Worm (Caenorhabditis elegans): Measurements from ENCODE around the gene K09E9.1.

Gene K09E9.1

ce11 chrX:15604236-15604635, 16.1 kb upstream of the K09E9.1 start:
- no peak for TF ChIP-seq jun-1 (tag; optimal IDR thresholded peaks at IDR 0.05)

- TF ChIP-seq blmp-1 (tag; optimal IDR thresholded peaks at IDR 0.05), result peak; percentile 68
- TF ChIP-seq vab-15 (tag; optimal IDR thresholded peaks at IDR 0.05), result peak; percentile 45
- no peak for TF ChIP-seq nhr-76 (tag; optimal IDR thresholded peaks at IDR 0.05)
- TF ChIP-seq lir-3 (tag; optimal IDR thresholded peaks at IDR 0.05; ENCODE audit: poor library complexity), result peak; percentile 28
- TF ChIP-seq fos-1 (tag; optimal IDR thresholded peaks at IDR 0.05), result peak; percentile 64
- TF ChIP-seq ets-5 (GFP tag; IDR thresholded peaks at IDR 0.05), result no peak
- no peak for TF ChIP-seq hpl-2 (GFP tag; optimal IDR thresholded peaks at IDR 0.05)
- TF ChIP-seq rnt-1 (tag; optimal IDR thresholded peaks at IDR 0.05), result peak; percentile 51
- TF ChIP-seq nhr-237 (tag; optimal IDR thresholded peaks at IDR 0.05), result peak; percentile 27
- TF ChIP-seq jun-1 (tag; optimal IDR thresholded peaks at IDR 0.05), result peak; percentile 63
- TF ChIP-seq nhr-77 (tag; optimal IDR thresholded peaks at IDR 0.05), result peak; percentile 63
- TF ChIP-seq mef-2 (tag; optimal IDR thresholded peaks at IDR 0.05), result peak; percentile 7
- TF ChIP-seq skn-1 (tag; optimal IDR thresholded peaks at IDR 0.05), result peak; percentile 56
- peak; percentile 31 to 49 for TF ChIP-seq efl-1 (optimal IDR thresholded peaks at IDR 0.05)
- TF ChIP-seq efl-1 (GFP tag; optimal IDR thresholded peaks at IDR 0.05 in 1 of 2), result peak in 1 of 2 experiments; percentile 96
- peak; percentile 45 for TF ChIP-seq sox-4 (tag; optimal IDR thresholded peaks at IDR 0.05)
- peak; percentile 67 for TF ChIP-seq snu-23 (GFP tag; optimal IDR thresholded peaks at IDR 0.05)
- peak; percentile 53 for TF ChIP-seq isw-1 (GFP tag; IDR thresholded peaks at IDR 0.05)
- TF ChIP-seq xbp-1 (tag; optimal IDR thresholded peaks at IDR 0.05), result peak; percentile 60
- TF ChIP-seq lin-15B (tag; optimal IDR thresholded peaks at IDR 0.05), result no peak
- TF ChIP-seq Y116A8C.19 (tag; optimal IDR thresholded peaks at IDR 0.05; ENCODE audit: borderline replicate concordance), result no peak
- TF ChIP-seq nhr-71 (tag; optimal IDR thresholded peaks at IDR 0.05), result peak; percentile 88
- peak; percentile 75 for TF ChIP-seq lin-13 (GFP tag; optimal IDR thresholded peaks at IDR 0.05)
- TF ChIP-seq mdl-1 (tag; optimal IDR thresholded peaks at IDR 0.05), result peak; percentile 63 to 90
- TF ChIP-seq egl-13 (tag; optimal IDR thresholded peaks at IDR 0.05), result peak; percentile 74
- peak; percentile 84 for TF ChIP-seq nhr-47 (tag; optimal IDR thresholded peaks at IDR 0.05)
- peak; percentile 38 for TF ChIP-seq snpc-4 (tag; optimal IDR thresholded peaks at IDR 0.05)
- peak; percentile 81 for TF ChIP-seq fkh-10 (GFP tag; optimal IDR thresholded peaks at IDR 0.05)
- peak; percentile 55 to 79 for TF ChIP-seq lsy-2 (tag; optimal IDR thresholded peaks at IDR 0.05)
- peak; percentile 13 for TF ChIP-seq hlh-4 (tag; optimal IDR thresholded peaks at IDR 0.05)
- TF ChIP-seq alr-1 (tag; optimal IDR thresholded peaks at IDR 0.05; ENCODE audit: borderline replicate concordance), result no peak
- TF ChIP-seq grh-1 (GFP tag; IDR thresholded peaks at IDR 0.05), result peak; percentile 55; the same call in 1 of the 2 replicates
- peak; percentile 12 for TF ChIP-seq ama-1 (optimal IDR thresholded peaks at IDR 0.05)
- peak; percentile 27 for TF ChIP-seq ceh-8 (GFP tag; optimal IDR thresholded peaks at IDR 0.05)
- peak; percentile 96 for TF ChIP-seq lin-14 (GFP tag; optimal IDR thresholded peaks at IDR 0.05)
- peak; percentile 80 for TF ChIP-seq swsn-7 (tag; optimal IDR thresholded peaks at IDR 0.05)
- TF ChIP-seq nhr-85 (tag), result no peak
- no peak for TF ChIP-seq ceh-90 (tag; optimal IDR thresholded peaks at IDR 0.05)
- TF ChIP-seq sptf-1 (tag; optimal IDR thresholded peaks at IDR 0.05), result no peak
- peak; percentile 95 for TF ChIP-seq fkh-8 (tag; optimal IDR thresholded peaks at IDR 0.05)
- TF ChIP-seq tbx-2 (tag; optimal IDR thresholded peaks at IDR 0.05), result peak; percentile 80
- peak; percentile 58 for TF ChIP-seq dsc-1 (tag; optimal IDR thresholded peaks at IDR 0.05)
- TF ChIP-seq zag-1 (tag; optimal IDR thresholded peaks at IDR 0.05), result no peak
- peak; percentile 77 for TF ChIP-seq ztf-4 (tag; optimal IDR thresholded peaks at IDR 0.05)
- peak; percentile 54 to 89 (median 54) for TF ChIP-seq ceh-82 (tag; optimal IDR thresholded peaks at IDR 0.05)
- TF ChIP-seq unc-86 (tag; optimal IDR thresholded peaks at IDR 0.05), result peak; percentile 93
- TF ChIP-seq dpl-1 (GFP tag; optimal IDR thresholded peaks at IDR 0.05), result peak; percentile 10 to 39 (median 37)
- peak; percentile 48 to 69 for TF ChIP-seq lin-35 (GFP tag; optimal IDR thresholded peaks at IDR 0.05)
- peak; percentile 65 for TF ChIP-seq nhr-19 (GFP tag; conservative IDR thresholded peaks at IDR 0.05)
- TF ChIP-seq C16A3.4 (tag; optimal IDR thresholded peaks at IDR 0.05), result peak; percentile 68
- TF ChIP-seq mep-1 (tag; optimal IDR thresholded peaks at IDR 0.05), result peak; percentile 10
These were observed 13.6 kb upstream of the K09E9.1 start, which contains the start of gene rab-14 for ce11 chrX:15606585-15607276. Gene rab-14, minus strand, starts transcription at chrX:15606635.

Measured in whole organism, L1 larva.